Worm (Caenorhabditis elegans) whole organism, L1 larva: ENCODE results near the gene Y1A5A.1.
A peak's percentile ranks its signal among the peaks of the same experiment; 100 is the strongest.

Experiments used
- C16A3.4 ChIP-seq: fragments of 150-350 bp; optimal IDR thresholded peaks from 2 replicates; lab custom pipeline; 2014; ENCODE audit warnings: missing biosample characterization, missing genetic modification characterization
- C34B4.2 ChIP-seq: sonication (generic microtip); optimal IDR thresholded peaks from 2 replicates; lab custom pipeline; 2017; ENCODE audit warnings: mild to moderate bottlenecking, missing genetic modification characterization, missing compliant biosample characterization
- Y116A8C.19 ChIP-seq: sonication (generic microtip); optimal IDR thresholded peaks from 2 replicates; lab custom pipeline; 2016; ENCODE audit warnings: missing compliant biosample characterization, missing genetic modification characterization, borderline replicate concordance
- aha-1 ChIP-seq: fragments of 150-350 bp; optimal IDR thresholded peaks from 2 replicates; lab custom pipeline; 2014; ENCODE audit warnings: missing biosample characterization, missing genetic modification characterization
- ama-1 ChIP-seq: fragments of 150-350 bp; optimal IDR thresholded peaks from 2 replicates; lab custom pipeline; 2014
- ceh-63 ChIP-seq: fragments of 200-800 bp; sonication (Bioruptor generic); optimal IDR thresholded peaks from 2 replicates; lab custom pipeline; 2018; ENCODE audit warnings: mild to moderate bottlenecking, missing genetic modification characterization, missing compliant biosample characterization
- ceh-82 ChIP-seq, 3 experiments: fragments of 150-350 bp in 1 of 3; sonication (generic microtip) in 2 of 3; optimal IDR thresholded peaks; 2 replicates each; lab custom pipeline; 2014 to 2017; ENCODE audit warnings: missing biosample characterization in 3 of 3, missing genetic modification characterization in 3 of 3
- ceh-88 ChIP-seq: fragments of 200-800 bp; sonication (Bioruptor generic); IDR thresholded peaks from 2 replicates; pipeline ENCODE4 v1.3.6; 2022; ENCODE audit warnings: missing genetic modification characterization, missing compliant biosample characterization
- ces-1 ChIP-seq: fragments of 150-350 bp; optimal IDR thresholded peaks from 2 replicates; lab custom pipeline; 2014; ENCODE audit warnings: missing biosample characterization, missing genetic modification reagents, missing genetic modification characterization
- dpl-1 ChIP-seq, 3 experiments: fragments of 150-350 bp in 2 of 3; sonication (generic microtip) in 1 of 3; optimal IDR thresholded peaks; 2 replicates each; lab custom pipeline; 2014 to 2017; ENCODE audit warnings: missing biosample characterization in 3 of 3, missing genetic modification characterization in 3 of 3, missing genetic modification reagents in 3 of 3
- dsc-1 ChIP-seq: sonication (generic microtip); optimal IDR thresholded peaks from 2 replicates; lab custom pipeline; 2016; ENCODE audit warnings: mild to moderate bottlenecking, missing genetic modification characterization, missing compliant biosample characterization
- efl-1 ChIP-seq, 4 experiments: fragments of 150-350 bp; optimal IDR thresholded peaks in 3 of 4; peaks in 1 of 4; 1 replicate in 1 of 4; 2 replicates in 3 of 4; lab custom pipeline; 2014; ENCODE audit warnings: missing biosample characterization in 2 of 4, missing genetic modification characterization in 2 of 4, missing genetic modification reagents in 2 of 4
- efl-3 ChIP-seq: fragments of 200-800 bp; sonication (Bioruptor generic); optimal IDR thresholded peaks from 2 replicates; lab custom pipeline; 2018; ENCODE audit warnings: mild to moderate bottlenecking, missing genetic modification characterization, missing compliant biosample characterization
- egl-13 ChIP-seq: sonication (generic microtip); optimal IDR thresholded peaks from 2 replicates; lab custom pipeline; 2016; ENCODE audit warnings: missing genotype, missing genetic modification reagents, missing genetic modification characterization, missing compliant biosample characterization
- elt-2 ChIP-seq: sonication (generic microtip); optimal IDR thresholded peaks from 2 replicates; lab custom pipeline; 2016; ENCODE audit warnings: missing genetic modification characterization, mild to moderate bottlenecking, inconsistent platforms, missing compliant biosample characterization, missing genetic modification reagents
- elt-3 ChIP-seq, 6 experiments: fragments of 150-350 bp in 1 of 6; sonication (generic microtip); optimal IDR thresholded peaks; 2 replicates each; lab custom pipeline; 2017 to 2018; ENCODE audit warnings: missing biosample characterization in 6 of 6, missing genetic modification characterization in 6 of 6, inconsistent platforms in 1 of 6
- ets-5 ChIP-seq: fragments of 200-800 bp; sonication (Bioruptor generic); IDR thresholded peaks from 2 replicates; pipeline ENCODE4 v1.3.6; 2022; ENCODE audit warnings: missing genetic modification characterization, missing compliant biosample characterization
- fkh-8 ChIP-seq: sonication (generic microtip); optimal IDR thresholded peaks from 2 replicates; lab custom pipeline; 2016; ENCODE audit warnings: mild to moderate bottlenecking, missing genetic modification characterization, missing compliant biosample characterization
- fos-1 ChIP-seq: fragments of 150-350 bp; optimal IDR thresholded peaks from 2 replicates; lab custom pipeline; 2014; ENCODE audit warnings: missing biosample characterization, missing genetic modification characterization
- hlh-17 ChIP-seq: fragments of 200-800 bp; sonication (Bioruptor generic); optimal IDR thresholded peaks from 2 replicates; lab custom pipeline; 2018; ENCODE audit warnings: missing genetic modification characterization, mild to moderate bottlenecking, missing compliant biosample characterization, moderate library complexity, borderline replicate concordance
- irx-1 ChIP-seq: sonication (generic microtip); optimal IDR thresholded peaks from 2 replicates; lab custom pipeline; 2016; ENCODE audit warnings: missing genetic modification characterization, missing compliant biosample characterization
- jun-1 ChIP-seq: fragments of 150-350 bp; optimal IDR thresholded peaks from 2 replicates; lab custom pipeline; 2014; ENCODE audit warnings: missing biosample characterization, missing genetic modification reagents, missing genetic modification characterization
- lin-13 ChIP-seq: fragments of 150-350 bp; optimal IDR thresholded peaks from 2 replicates; lab custom pipeline; 2014; ENCODE audit warnings: missing biosample characterization, missing genetic modification reagents, missing genetic modification characterization
- lin-14 ChIP-seq: fragments of 200-800 bp; sonication (Bioruptor generic); optimal IDR thresholded peaks from 2 replicates; lab custom pipeline; 2018; ENCODE audit warnings: mild to moderate bottlenecking, missing genetic modification characterization, moderate library complexity, missing compliant biosample characterization
- lin-15B ChIP-seq: fragments of 150-350 bp; sonication (generic microtip); optimal IDR thresholded peaks from 3 replicates; lab custom pipeline; 2014; ENCODE audit warnings: missing biosample characterization, missing genetic modification characterization
- lin-39 ChIP-seq: fragments of 150-350 bp; optimal IDR thresholded peaks from 2 replicates; lab custom pipeline; 2014; ENCODE audit warnings: missing biosample characterization, missing genetic modification reagents, missing genetic modification characterization
- mab-9 ChIP-seq: fragments of 200-800 bp; sonication (Bioruptor generic); IDR thresholded peaks from 2 replicates; pipeline ENCODE4 v1.3.6; 2022; ENCODE audit warnings: missing genetic modification reagents, missing genetic modification characterization, missing compliant biosample characterization
- mdl-1 ChIP-seq, 2 experiments: fragments of 150-350 bp; optimal IDR thresholded peaks; 2 replicates each; lab custom pipeline; 2014 to 2017; ENCODE audit warnings: missing biosample characterization in 2 of 2, missing genetic modification characterization in 2 of 2, inconsistent platforms in 1 of 2
- mef-2 ChIP-seq: fragments of 150-350 bp; optimal IDR thresholded peaks from 2 replicates; lab custom pipeline; 2014; ENCODE audit warnings: missing biosample characterization, missing genetic modification characterization
- mep-1 ChIP-seq: fragments of 150-350 bp; optimal IDR thresholded peaks from 2 replicates; lab custom pipeline; 2014; ENCODE audit warnings: missing biosample characterization, missing genetic modification characterization
- nhr-11 ChIP-seq: fragments of 150-350 bp; optimal IDR thresholded peaks from 2 replicates; lab custom pipeline; 2014; ENCODE audit warnings: missing biosample characterization, missing genetic modification characterization
- nhr-12 ChIP-seq: sonication (generic microtip); optimal IDR thresholded peaks from 2 replicates; lab custom pipeline; 2017; ENCODE audit warnings: missing biosample characterization, missing genetic modification characterization
- nhr-19 ChIP-seq: fragments of 200-800 bp; sonication (Bioruptor generic); conservative IDR thresholded peaks from 2 replicates; pipeline ENCODE4 v1.3.6; 2022; ENCODE audit warnings: missing genetic modification characterization, missing compliant biosample characterization
- nhr-20 ChIP-seq: sonication (generic microtip); optimal IDR thresholded peaks from 2 replicates; lab custom pipeline; 2016; ENCODE audit warnings: mild to moderate bottlenecking, missing genetic modification characterization, missing compliant biosample characterization
- nhr-237 ChIP-seq: fragments of 150-350 bp; optimal IDR thresholded peaks from 2 replicates; lab custom pipeline; 2014; ENCODE audit warnings: missing biosample characterization, missing genetic modification characterization
- nhr-28 ChIP-seq: fragments of 150-350 bp; optimal IDR thresholded peaks from 2 replicates; lab custom pipeline; 2014; ENCODE audit warnings: missing biosample characterization, missing genetic modification characterization
- nhr-47 ChIP-seq: sonication (generic microtip); optimal IDR thresholded peaks from 2 replicates; lab custom pipeline; 2016; ENCODE audit warnings: mild to moderate bottlenecking, missing genetic modification characterization, moderate library complexity, missing compliant biosample characterization
- nhr-71 ChIP-seq: sonication (generic microtip); optimal IDR thresholded peaks from 2 replicates; lab custom pipeline; 2016; ENCODE audit warnings: mild to moderate bottlenecking, missing genetic modification characterization, moderate library complexity, missing compliant biosample characterization
- nhr-76 ChIP-seq: sonication (generic microtip); optimal IDR thresholded peaks from 2 replicates; lab custom pipeline; 2017; ENCODE audit warnings: missing biosample characterization, missing genetic modification characterization
- nhr-84 ChIP-seq: sonication (generic microtip); optimal IDR thresholded peaks from 2 replicates; lab custom pipeline; 2017; ENCODE audit warnings: missing biosample characterization, missing genetic modification characterization
- nhr-85 ChIP-seq: sonication (generic microtip); peaks from one replicate; lab custom pipeline; 2016; ENCODE audit warnings: missing genetic modification characterization, inconsistent platforms, missing compliant biosample characterization
- pag-3 ChIP-seq: sonication (generic microtip); optimal IDR thresholded peaks from 2 replicates; lab custom pipeline; 2017; ENCODE audit warnings: missing genetic modification characterization, mild to moderate bottlenecking, missing compliant biosample characterization, antibody characterized with exemption, borderline replicate concordance; ENCODE audit not compliant: insufficient read depth
- skn-1 ChIP-seq: fragments of 150-350 bp; optimal IDR thresholded peaks from 2 replicates; lab custom pipeline; 2014; ENCODE audit warnings: missing biosample characterization, missing genetic modification characterization
- snpc-4 ChIP-seq: fragments of 150-350 bp; optimal IDR thresholded peaks from 2 replicates; lab custom pipeline; 2014; ENCODE audit warnings: missing biosample characterization, missing genetic modification characterization
- snu-23 ChIP-seq: sonication (generic microtip); optimal IDR thresholded peaks from 2 replicates; lab custom pipeline; 2016; ENCODE audit warnings: missing genetic modification characterization, missing compliant biosample characterization
- sox-4 ChIP-seq: sonication (generic microtip); optimal IDR thresholded peaks from 2 replicates; lab custom pipeline; 2016; ENCODE audit warnings: missing genetic modification characterization, missing compliant biosample characterization
- sptf-1 ChIP-seq: fragments of 150-350 bp; optimal IDR thresholded peaks from 2 replicates; lab custom pipeline; 2014; ENCODE audit warnings: missing biosample characterization, missing genetic modification characterization
- sup-37 ChIP-seq: fragments of 200-800 bp; sonication (Bioruptor generic); optimal IDR thresholded peaks from 2 replicates; lab custom pipeline; 2018; ENCODE audit warnings: mild to moderate bottlenecking, missing genetic modification characterization, missing compliant biosample characterization
- tbx-2 ChIP-seq: sonication (generic microtip); optimal IDR thresholded peaks from 2 replicates; lab custom pipeline; 2016; ENCODE audit warnings: missing genetic modification characterization, missing compliant biosample characterization
- unc-30 ChIP-seq: sonication (generic microtip); optimal IDR thresholded peaks from 2 replicates; lab custom pipeline; 2017; ENCODE audit warnings: missing biosample characterization, missing genetic modification characterization
- unc-62 ChIP-seq: fragments of 150-350 bp; optimal IDR thresholded peaks from 2 replicates; lab custom pipeline; 2014; ENCODE audit warnings: missing biosample characterization, missing genetic modification reagents, missing genetic modification characterization
- unc-98 ChIP-seq: fragments of 200-800 bp; sonication (Bioruptor generic); IDR thresholded peaks from 2 replicates; pipeline ENCODE4 v1.3.6; 2022; ENCODE audit warnings: missing genetic modification characterization, missing compliant biosample characterization
- xbp-1 ChIP-seq: sonication (generic microtip); optimal IDR thresholded peaks from 2 replicates; lab custom pipeline; 2016; ENCODE audit warnings: missing genetic modification characterization, missing compliant biosample characterization
- zag-1 ChIP-seq: fragments of 150-350 bp; optimal IDR thresholded peaks from 2 replicates; lab custom pipeline; 2014; ENCODE audit warnings: missing biosample characterization, missing genetic modification characterization

Y1A5A.1 gene

DNA sequence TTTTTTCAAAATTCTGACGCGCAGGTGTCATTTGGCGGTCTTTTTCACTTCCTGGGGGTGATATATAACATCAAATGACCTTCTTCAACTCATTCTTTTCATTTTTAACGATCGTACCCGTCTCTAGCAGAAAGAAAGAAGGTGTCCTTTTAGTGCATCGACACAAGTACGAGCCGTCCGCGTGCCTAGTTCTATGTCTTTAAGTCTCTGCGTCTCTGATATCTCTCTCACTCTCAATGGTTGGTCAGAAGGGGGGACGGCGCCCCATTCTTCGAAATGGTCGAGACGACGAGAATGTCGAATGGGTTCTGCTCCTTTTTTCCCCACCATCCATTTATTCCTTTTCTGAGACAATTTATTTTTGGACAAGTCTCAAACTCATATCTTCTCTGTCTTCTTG is 30.8 kb downstream of the Y1A5A.1 start:
- peak in 1 of 3 experiments; percentile 15 for TF ChIP-seq dpl-1 (GFP tag; optimal IDR thresholded peaks at IDR 0.05; lab: Kevin White, UChicago)
- no peak for TF ChIP-seq unc-62 (GFP tag; lab: Kevin White, UChicago)
- TF ChIP-seq unc-98 (GFP tag; lab: Robert Waterston, UW) = no peak
- peak in 1 of 2 experiments; percentile 24 for TF ChIP-seq mdl-1 (tag; optimal IDR thresholded peaks at IDR 0.05; lab: Kevin White, UChicago)
- no peak for TF ChIP-seq jun-1 (tag; lab: Kevin White, UChicago)
- no peak for TF ChIP-seq nhr-12
- no peak for TF ChIP-seq ceh-63 (GFP tag; lab: Kevin White, UChicago)
- TF ChIP-seq elt-3 (tag; optimal IDR thresholded peaks at IDR 0.05; lab: Kevin White, UChicago) = no peak
- no peak for TF ChIP-seq lin-15B (tag; lab: Kevin White, UChicago)
- no peak for TF ChIP-seq nhr-20 (tag; lab: Kevin White, UChicago)
- TF ChIP-seq tbx-2 = no peak
- TF ChIP-seq egl-13 = no peak
- TF ChIP-seq lin-13 (GFP tag; lab: Kevin White, UChicago) = no peak
- TF ChIP-seq Y116A8C.19 (tag; lab: Kevin White, UChicago) = no peak
- no peak for TF ChIP-seq aha-1 (tag; lab: Kevin White, UChicago)
- TF ChIP-seq fkh-8 (tag; lab: Kevin White, UChicago) = peak; percentile 47
- TF ChIP-seq sox-4 (tag; lab: Kevin White, UChicago) = no peak
- peak; percentile 80 for TF ChIP-seq lin-14 (GFP tag; lab: Kevin White, UChicago)
- no peak for TF ChIP-seq nhr-19 (GFP tag; lab: Robert Waterston, UW)
- peak; percentile 12 to 13 for TF ChIP-seq efl-1 (optimal IDR thresholded peaks at IDR 0.05; lab: Kevin White, UChicago)
- TF ChIP-seq efl-1 (GFP tag; optimal IDR thresholded peaks at IDR 0.05 in 1 of 2; lab: Kevin White, UChicago) = peak in 1 of 2 experiments; percentile 33
- TF ChIP-seq skn-1 (tag; lab: Kevin White, UChicago) = peak; percentile 8
- no peak for TF ChIP-seq sup-37 (GFP tag; lab: Kevin White, UChicago)
- TF ChIP-seq nhr-28 = no peak
- no peak for TF ChIP-seq hlh-17 (GFP tag; lab: Kevin White, UChicago)
- peak in 1 of 3 experiments; percentile 15 for TF ChIP-seq ceh-82 (tag; optimal IDR thresholded peaks at IDR 0.05; lab: Kevin White, UChicago)
- TF ChIP-seq nhr-85 (tag; lab: Kevin White, UChicago) = peak; percentile 75
- TF ChIP-seq mef-2 (tag; lab: Kevin White, UChicago) = no peak
- TF ChIP-seq nhr-84 (tag; lab: Kevin White, UChicago) = no peak
- no peak for TF ChIP-seq irx-1 (tag; lab: Kevin White, UChicago)
- peak; percentile 32 for TF ChIP-seq nhr-47 (tag; lab: Kevin White, UChicago)
- TF ChIP-seq nhr-76 (tag; lab: Kevin White, UChicago) = no peak
- no peak for TF ChIP-seq fos-1 (tag; lab: Kevin White, UChicago)
- no peak for TF ChIP-seq efl-3 (GFP tag; lab: Kevin White, UChicago)
- TF ChIP-seq lin-39 (tag; lab: Kevin White, UChicago) = no peak
- no peak for TF ChIP-seq ets-5 (GFP tag; lab: Robert Waterston, UW)
- no peak for TF ChIP-seq mab-9 (GFP tag; lab: Robert Waterston, UW)
- no peak for TF ChIP-seq ceh-88 (GFP tag; lab: Robert Waterston, UW)
- TF ChIP-seq ces-1 = no peak
- no peak for TF ChIP-seq nhr-11 (tag; lab: Kevin White, UChicago)
- TF ChIP-seq dsc-1 (tag; lab: Kevin White, UChicago) = peak; percentile 18
- peak; percentile 65 for TF ChIP-seq nhr-71
- no peak for TF ChIP-seq pag-3
- TF ChIP-seq nhr-237 (tag; lab: Kevin White, UChicago) = no peak
- TF ChIP-seq zag-1 (tag; lab: Kevin White, UChicago) = no peak
- no peak for TF ChIP-seq ama-1
- peak; percentile 0 for TF ChIP-seq C16A3.4 (tag; lab: Kevin White, UChicago)
- TF ChIP-seq snu-23 (GFP tag; lab: Kevin White, UChicago) = peak; percentile 26
- TF ChIP-seq elt-2 = no peak
- TF ChIP-seq xbp-1 (tag; lab: Kevin White, UChicago) = no peak
- TF ChIP-seq mep-1 (tag; lab: Kevin White, UChicago) = peak; percentile 29
- TF ChIP-seq sptf-1 (tag; lab: Kevin White, UChicago) = no peak
- no peak for TF ChIP-seq unc-30 (tag; lab: Kevin White, UChicago)
- TF ChIP-seq snpc-4 (tag; lab: Kevin White, UChicago) = no peak
- no peak for TF ChIP-seq C34B4.2 (tag; lab: Kevin White, UChicago)
